Worm (Caenorhabditis elegans) whole organism, young adult: ENCODE measurements around the gene Y22D7AL.11.

Source experiments
- Y67H2A.10 ChIP-seq: fragments of 200-800 bp; sonication (Bioruptor generic); conservative IDR thresholded peaks from 2 replicates; pipeline ENCODE4 v1.3.6; 2022; ENCODE audit warnings: missing genetic modification reagents, missing genetic modification characterization, missing compliant biosample characterization
- dpl-1 ChIP-seq: fragments of 150-350 bp; optimal IDR thresholded peaks from 2 replicates; lab custom pipeline; 2014; ENCODE audit warnings: missing biosample characterization, missing genetic modification reagents, missing genetic modification characterization
- gei-17 ChIP-seq: fragments of 200-800 bp; sonication (Bioruptor generic); optimal IDR thresholded peaks from 2 replicates; lab custom pipeline; 2018; ENCODE audit warnings: mild to moderate bottlenecking, missing genetic modification characterization, missing compliant biosample characterization
- lin-54 ChIP-seq: fragments of 200-800 bp; sonication (Bioruptor generic); optimal IDR thresholded peaks from 2 replicates; lab custom pipeline; 2018; ENCODE audit warnings: mild to moderate bottlenecking, missing genetic modification characterization, missing compliant biosample characterization
- unc-62 ChIP-seq: fragments of 150-350 bp; optimal IDR thresholded peaks from 2 replicates; lab custom pipeline; 2014; ENCODE audit warnings: missing biosample characterization, missing genetic modification reagents, missing genetic modification characterization
- zfh-2 ChIP-seq: fragments of 200-800 bp; sonication (Bioruptor generic); conservative IDR thresholded peaks from 2 replicates; pipeline ENCODE4 v1.3.6; 2022; ENCODE audit warnings: missing genetic modification reagents, missing genetic modification characterization, missing compliant biosample characterization

- TF ChIP-seq dpl-1 (GFP tag; lab: Kevin White, UChicago) (no peak), unc-62 (no peak), gei-17 (GFP tag; lab: Kevin White, UChicago) (no peak), zfh-2 (GFP tag; lab: Robert Waterston, UW) (no peak), Y67H2A.10 (GFP tag; lab: Robert Waterston, UW) (no peak), lin-54 (GFP tag; lab: Kevin White, UChicago) (no peak)
Measured at ce11 chrIII:1626524-1626923, 7.6 kb downstream of the Y22D7AL.11 start, which contains the start of gene Y22D7AL.4.
